Worm (Caenorhabditis elegans) whole organism, mixed stage, embryonic: ENCODE measurements around the gene Y53F4B.12.

Experiments used
- M03D4.4 ChIP-seq: sonication (generic microtip); optimal IDR thresholded peaks from 2 replicates; lab custom pipeline; 2017; ENCODE audit warnings: mild to moderate bottlenecking, missing genetic modification characterization, missing compliant biosample characterization
- bed-3 ChIP-seq: fragments of 200-800 bp; sonication (Bioruptor generic); optimal IDR thresholded peaks from 3 replicates; lab custom pipeline; 2018; ENCODE audit warnings: mild to moderate bottlenecking, missing genetic modification characterization, moderate library complexity, missing compliant biosample characterization
- blmp-1 ChIP-seq: fragments of 150-350 bp; optimal IDR thresholded peaks from 2 replicates; lab custom pipeline; 2014; ENCODE audit warnings: missing biosample characterization, missing genetic modification characterization
- ceh-39 ChIP-seq: fragments of 150-350 bp; optimal IDR thresholded peaks from 2 replicates; lab custom pipeline; 2014; ENCODE audit warnings: missing biosample characterization, missing genetic modification characterization
- ceh-43 ChIP-seq: fragments of 200-800 bp; sonication (Bioruptor generic); optimal IDR thresholded peaks from 2 replicates; lab custom pipeline; 2018; ENCODE audit warnings: mild to moderate bottlenecking, missing genetic modification characterization, moderate library complexity, missing compliant biosample characterization
- ceh-83 ChIP-seq: fragments of 200-800 bp; sonication (Bioruptor generic); optimal IDR thresholded peaks from 2 replicates; lab custom pipeline; 2018; ENCODE audit warnings: mild to moderate bottlenecking, missing genetic modification characterization, missing compliant biosample characterization
- ces-1 ChIP-seq: fragments of 150-350 bp; optimal IDR thresholded peaks from 2 replicates; lab custom pipeline; 2014; ENCODE audit warnings: missing biosample characterization, missing genetic modification reagents, missing genetic modification characterization
- cnd-1 ChIP-seq: fragments of 200-800 bp; sonication (Bioruptor generic); optimal IDR thresholded peaks from 2 replicates; lab custom pipeline; 2018; ENCODE audit warnings: mild to moderate bottlenecking, missing genetic modification characterization, missing compliant biosample characterization
- drap-1 ChIP-seq: fragments of 200-800 bp; sonication (Bioruptor generic); optimal IDR thresholded peaks from 3 replicates; lab custom pipeline; 2018; ENCODE audit warnings: mild to moderate bottlenecking, missing genetic modification characterization, missing compliant biosample characterization
- elt-3 ChIP-seq: fragments of 150-350 bp; optimal IDR thresholded peaks from 2 replicates; lab custom pipeline; 2014; ENCODE audit warnings: missing biosample characterization, missing genetic modification characterization
- flh-1 ChIP-seq: fragments of 200-800 bp; sonication (Bioruptor generic); optimal IDR thresholded peaks from 2 replicates; lab custom pipeline; 2018; ENCODE audit warnings: mild to moderate bottlenecking, missing genetic modification characterization, moderate library complexity, missing compliant biosample characterization
- lin-13 ChIP-seq: fragments of 150-350 bp; optimal IDR thresholded peaks from 2 replicates; lab custom pipeline; 2014; ENCODE audit warnings: missing biosample characterization, missing genetic modification characterization
- lin-32 ChIP-seq: fragments of 200-800 bp; sonication (Bioruptor generic); optimal IDR thresholded peaks from 2 replicates; lab custom pipeline; 2018; ENCODE audit warnings: mild to moderate bottlenecking, missing genetic modification characterization, missing compliant biosample characterization
- lsy-2 ChIP-seq: fragments of 150-350 bp; optimal IDR thresholded peaks from 2 replicates; lab custom pipeline; 2014; ENCODE audit warnings: missing biosample characterization, missing genetic modification characterization
- mab-5 ChIP-seq: fragments of 150-350 bp; optimal IDR thresholded peaks from 2 replicates; lab custom pipeline; 2014; ENCODE audit warnings: missing biosample characterization, missing genetic modification characterization
- mep-1 ChIP-seq: fragments of 150-350 bp; optimal IDR thresholded peaks from 2 replicates; lab custom pipeline; 2017; ENCODE audit warnings: missing biosample characterization, missing genetic modification reagents, missing genetic modification characterization, inconsistent platforms
- mls-2 ChIP-seq: sonication (generic microtip); optimal IDR thresholded peaks from 2 replicates; lab custom pipeline; 2016; ENCODE audit warnings: mild to moderate bottlenecking, missing genetic modification characterization, moderate library complexity, missing compliant biosample characterization
- nhr-12 ChIP-seq: fragments of 150-350 bp; optimal IDR thresholded peaks from 2 replicates; lab custom pipeline; 2014; ENCODE audit warnings: missing biosample characterization, missing genetic modification characterization
- nhr-2 ChIP-seq: fragments of 150-350 bp; optimal IDR thresholded peaks from 2 replicates; lab custom pipeline; 2014; ENCODE audit warnings: missing biosample characterization, missing genetic modification characterization
- nhr-237 ChIP-seq: fragments of 150-350 bp; optimal IDR thresholded peaks from 2 replicates; lab custom pipeline; 2014; ENCODE audit warnings: missing biosample characterization, missing genetic modification characterization
- nhr-28 ChIP-seq: fragments of 150-350 bp; optimal IDR thresholded peaks from 2 replicates; lab custom pipeline; 2014; ENCODE audit warnings: missing biosample characterization, missing genetic modification characterization
- nhr-76 ChIP-seq: sonication (generic microtip); optimal IDR thresholded peaks from 2 replicates; lab custom pipeline; 2017; ENCODE audit warnings: missing biosample characterization, missing genetic modification characterization
- pha-4 ChIP-seq: fragments of 150-350 bp; optimal IDR thresholded peaks from 2 replicates; lab custom pipeline; 2018; ENCODE audit warnings: missing biosample characterization, missing genetic modification reagents, missing genetic modification characterization
- sem-2 ChIP-seq: fragments of 200-800 bp; sonication (Bioruptor generic); optimal IDR thresholded peaks from 2 replicates; lab custom pipeline; 2018; ENCODE audit warnings: mild to moderate bottlenecking, missing genetic modification characterization, missing compliant biosample characterization
- snpc-4 ChIP-seq: fragments of 150-350 bp; optimal IDR thresholded peaks from 2 replicates; lab custom pipeline; 2014; ENCODE audit warnings: missing biosample characterization, missing genetic modification characterization
- sptf-1 ChIP-seq: sonication (generic microtip); optimal IDR thresholded peaks from 2 replicates; lab custom pipeline; 2017; ENCODE audit warnings: mild to moderate bottlenecking, missing genetic modification characterization, moderate library complexity, missing compliant biosample characterization
- tbx-8 ChIP-seq: fragments of 200-800 bp; sonication (Bioruptor generic); optimal IDR thresholded peaks from 2 replicates; lab custom pipeline; 2018; ENCODE audit warnings: mild to moderate bottlenecking, missing genetic modification characterization, moderate library complexity, missing compliant biosample characterization
- unc-120 ChIP-seq: sonication (generic microtip); optimal IDR thresholded peaks from 2 replicates; lab custom pipeline; 2017; ENCODE audit warnings: missing genetic modification characterization, missing compliant biosample characterization; ENCODE audit not compliant: poor library complexity, severe bottlenecking
- unc-39 ChIP-seq: fragments of 150-350 bp; optimal IDR thresholded peaks from 2 replicates; lab custom pipeline; 2014; ENCODE audit warnings: missing biosample characterization, missing genetic modification characterization
- unc-62 ChIP-seq: fragments of 150-350 bp; optimal IDR thresholded peaks from 2 replicates; lab custom pipeline; 2014; ENCODE audit warnings: missing biosample characterization, missing genetic modification reagents, missing genetic modification characterization
- zip-8 ChIP-seq: fragments of 150-350 bp; optimal IDR thresholded peaks from 2 replicates; lab custom pipeline; 2014; ENCODE audit warnings: missing biosample characterization, missing genetic modification characterization
- ztf-11 ChIP-seq: fragments of 150-350 bp; optimal IDR thresholded peaks from 2 replicates; lab custom pipeline; 2014; ENCODE audit warnings: missing biosample characterization, missing genetic modification characterization

The Y53F4B.12 gene

DNA sequence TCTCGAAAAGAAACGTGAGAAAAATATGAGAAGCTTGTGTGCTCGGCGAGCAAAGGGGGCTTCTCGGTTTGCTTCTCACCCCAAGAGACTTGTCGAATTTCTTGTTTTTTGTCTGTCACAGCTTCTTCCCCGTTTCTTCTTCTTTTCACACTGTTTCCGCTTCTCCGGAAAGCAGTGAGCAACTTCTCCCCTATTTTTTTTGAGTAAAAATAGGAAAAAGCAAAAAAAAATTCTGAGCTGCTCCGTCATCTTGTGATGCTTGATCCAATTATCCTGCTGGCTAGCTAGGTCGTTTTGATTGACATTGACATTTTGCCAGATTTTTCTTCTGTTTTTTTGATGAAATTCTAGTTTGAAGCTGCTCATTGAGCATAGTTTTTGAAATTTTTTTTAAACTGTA is 4.6 kb upstream of the Y53F4B.12 start, which contains the start of gene Y53F4B.51:
TSS of gene Y53F4B.51 (minus strand) at position 63 of the 400 bp plus-strand sequence.
- TF ChIP-seq blmp-1 (tag; lab: Kevin White, UChicago): no peak
- TF ChIP-seq lin-13: no peak
- no peak for TF ChIP-seq M03D4.4 (tag; lab: Kevin White, UChicago)
- TF ChIP-seq nhr-12 (tag; lab: Kevin White, UChicago): no peak
- TF ChIP-seq cnd-1 (tag; lab: Kevin White, UChicago): no peak
- no peak for TF ChIP-seq lsy-2 (tag; lab: Kevin White, UChicago)
- no peak for TF ChIP-seq snpc-4 (tag; lab: Kevin White, UChicago)
- no peak for TF ChIP-seq ces-1 (GFP tag; lab: Kevin White, UChicago)
- no peak for TF ChIP-seq unc-120 (tag; lab: Kevin White, UChicago)
- no peak for TF ChIP-seq tbx-8 (GFP tag; lab: Kevin White, UChicago)
- TF ChIP-seq unc-39 (tag; lab: Kevin White, UChicago): no peak
- no peak for TF ChIP-seq ceh-83

DNA sequence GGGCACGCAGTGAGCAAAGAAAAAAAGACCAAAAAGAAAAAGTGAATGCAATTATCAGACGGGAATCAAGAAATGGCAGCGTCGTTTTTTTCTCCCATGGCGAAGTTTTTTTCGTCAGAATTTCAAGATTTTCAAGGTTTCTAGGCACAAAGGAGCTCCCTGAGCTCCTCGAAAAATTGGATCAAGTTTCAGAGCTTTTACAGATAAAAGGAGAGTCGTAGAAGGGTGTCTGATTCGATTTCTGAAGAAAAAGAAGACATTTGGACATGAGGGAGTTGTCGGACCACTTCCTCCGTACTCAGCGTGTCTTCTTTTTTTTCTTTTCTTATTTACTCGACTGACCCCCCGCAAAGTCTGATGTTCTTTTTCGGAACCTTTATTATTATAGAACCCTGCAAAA is 3.4 kb upstream of the Y53F4B.12 start:
- TF ChIP-seq zip-8 (tag; lab: Kevin White, UChicago) (no peak), flh-1 (GFP tag; lab: Kevin White, UChicago) (no peak), ces-1 (GFP tag; lab: Kevin White, UChicago) (peak; percentile 61)

DNA sequence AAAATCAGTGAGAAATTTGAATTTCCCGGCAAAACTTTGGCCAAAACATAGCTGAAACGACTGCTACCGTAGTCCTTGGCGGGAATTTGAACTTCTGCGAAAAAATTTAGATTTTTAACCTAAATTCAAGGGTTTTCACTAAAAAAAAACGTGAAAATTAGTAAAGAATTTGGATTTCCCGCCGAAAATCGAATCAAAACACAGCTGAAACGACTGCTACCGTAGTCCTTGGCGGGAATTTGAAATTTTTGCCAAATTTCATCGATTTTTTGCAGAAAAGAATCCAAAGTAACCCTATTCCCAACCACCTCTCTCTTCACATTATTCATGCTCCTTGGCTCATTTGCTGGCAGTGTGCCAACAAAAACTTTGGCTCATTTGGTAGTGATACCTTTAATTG is 6.1 kb downstream of the Y53F4B.12 start:
- TF ChIP-seq elt-3 (no peak), lsy-2 (tag; lab: Kevin White, UChicago) (peak; percentile 28)

DNA sequence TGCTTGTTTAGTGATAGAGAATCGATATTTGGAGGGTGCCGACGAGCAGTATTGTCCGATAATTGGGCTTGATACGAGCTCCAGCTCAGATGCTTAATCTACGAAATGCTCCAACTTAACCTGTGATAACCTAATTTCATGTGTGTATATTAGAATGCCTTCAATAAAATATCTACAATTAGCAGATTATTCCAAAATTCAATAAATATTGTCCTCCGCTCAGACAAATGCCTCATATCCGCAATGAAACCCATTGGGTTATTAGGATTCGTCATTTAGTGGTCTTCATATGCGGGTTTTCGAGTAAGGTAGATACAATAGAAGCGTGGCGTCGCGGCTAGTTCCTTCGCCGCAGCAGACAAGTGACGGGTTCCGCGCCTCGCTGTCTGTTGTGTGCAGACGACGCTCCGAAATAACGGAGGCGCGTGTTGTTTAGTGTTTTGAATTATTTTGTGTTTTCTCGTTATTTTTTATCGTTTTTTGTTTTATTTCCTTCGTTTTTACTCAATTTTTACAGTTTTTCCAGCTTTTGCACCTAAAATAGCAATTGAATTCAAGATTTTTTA is 6.7 kb downstream of the Y53F4B.12 start, which contains the start of gene cmtr-1:
TSS of gene cmtr-1 (plus strand) at position 516 of the 566 bp plus-strand sequence.
- TF ChIP-seq ztf-11 (tag; lab: Kevin White, UChicago) (peak; percentile 39), sptf-1 (peak; percentile 78), mab-5 (tag; lab: Kevin White, UChicago) (no peak), mep-1 (tag; lab: Kevin White, UChicago) (peak; percentile 94), elt-3 (no peak), mls-2 (peak; percentile 69), lin-32 (GFP tag; lab: Kevin White, UChicago) (peak; percentile 40), ces-1 (GFP tag; lab: Kevin White, UChicago) (peak; percentile 66), lsy-2 (tag; lab: Kevin White, UChicago) (peak; percentile 80), unc-120 (tag; lab: Kevin White, UChicago) (peak; percentile 14), M03D4.4 (tag; lab: Kevin White, UChicago) (peak; percentile 43), drap-1 (GFP tag; lab: Kevin White, UChicago) (peak; percentile 55), nhr-237 (tag; lab: Kevin White, UChicago) (peak; percentile 58), unc-39 (tag; lab: Kevin White, UChicago) (no peak), nhr-12 (tag; lab: Kevin White, UChicago) (peak; percentile 65), nhr-28 (no peak), flh-1 (GFP tag; lab: Kevin White, UChicago) (no peak), tbx-8 (GFP tag; lab: Kevin White, UChicago) (no peak), blmp-1 (tag; lab: Kevin White, UChicago) (no peak), ceh-39 (tag; lab: Kevin White, UChicago) (peak; percentile 86), sem-2 (GFP tag; lab: Kevin White, UChicago) (peak; percentile 47), lin-13 (peak; percentile 94), bed-3 (peak; percentile 16), nhr-76 (tag; lab: Kevin White, UChicago) (no peak), unc-62 (GFP tag; lab: Kevin White, UChicago) (peak; percentile 42), pha-4 (tag; lab: Kevin White, UChicago) (peak; percentile 97), cnd-1 (tag; lab: Kevin White, UChicago) (peak; percentile 77), nhr-2 (tag; lab: Kevin White, UChicago) (peak; percentile 3), ceh-43 (GFP tag; lab: Kevin White, UChicago) (peak; percentile 55)
